Fruit fly (Drosophila melanogaster) Kc167 (cell line): Measurements from ENCODE around the gene dlg1.

ENCODE experiments used
- Myc ChIP-seq: fragments of >200 bp; optimal IDR thresholded peaks from 2 replicates; lab custom pipeline; 2017; ENCODE audit warnings: missing external identifiers
- Sin3A ChIP-seq: fragments of >200 bp; optimal IDR thresholded peaks from 2 replicates; lab custom pipeline; 2018; ENCODE audit warnings: missing external identifiers
- h ChIP-seq: fragments of >200 bp; optimal IDR thresholded peaks from 3 replicates; lab custom pipeline; 2018; ENCODE audit warnings: missing external identifiers
- insv ChIP-seq: fragments of >200 bp; optimal IDR thresholded peaks from 3 replicates; lab custom pipeline; 2018; ENCODE audit warnings: missing external identifiers
- psq ChIP-seq: fragments of >200 bp; optimal IDR thresholded peaks from 2 replicates; lab custom pipeline; 2017; ENCODE audit warnings: missing external identifiers
- ttk ChIP-seq: sonication (Bioruptor generic); optimal IDR thresholded peaks from 2 replicates; lab custom pipeline; 2017; ENCODE audit warnings: missing external identifiers

Gene dlg1

DNA sequence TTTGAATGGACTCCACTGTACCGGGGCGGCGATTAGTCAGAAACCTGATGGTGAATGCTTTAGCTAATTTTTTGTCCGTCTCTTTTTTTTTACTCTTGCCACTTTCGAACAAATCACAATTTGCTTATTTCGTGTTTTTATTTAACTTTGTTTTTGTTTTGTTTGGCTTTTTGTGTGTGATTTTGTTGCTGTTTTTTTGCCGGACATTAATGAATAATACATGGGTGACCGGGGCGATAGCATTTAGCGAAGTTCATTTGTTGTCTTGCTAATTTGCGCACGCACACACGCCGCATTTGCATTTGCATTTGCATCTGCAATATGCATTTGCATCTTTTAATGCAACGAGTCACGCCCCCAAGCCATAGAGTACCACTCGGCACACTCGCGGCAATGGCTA lies 79.2 kb downstream of the dlg1 start:
- TF ChIP-seq ttk (lab: Kevin White, UChicago), result no peak

DNA sequence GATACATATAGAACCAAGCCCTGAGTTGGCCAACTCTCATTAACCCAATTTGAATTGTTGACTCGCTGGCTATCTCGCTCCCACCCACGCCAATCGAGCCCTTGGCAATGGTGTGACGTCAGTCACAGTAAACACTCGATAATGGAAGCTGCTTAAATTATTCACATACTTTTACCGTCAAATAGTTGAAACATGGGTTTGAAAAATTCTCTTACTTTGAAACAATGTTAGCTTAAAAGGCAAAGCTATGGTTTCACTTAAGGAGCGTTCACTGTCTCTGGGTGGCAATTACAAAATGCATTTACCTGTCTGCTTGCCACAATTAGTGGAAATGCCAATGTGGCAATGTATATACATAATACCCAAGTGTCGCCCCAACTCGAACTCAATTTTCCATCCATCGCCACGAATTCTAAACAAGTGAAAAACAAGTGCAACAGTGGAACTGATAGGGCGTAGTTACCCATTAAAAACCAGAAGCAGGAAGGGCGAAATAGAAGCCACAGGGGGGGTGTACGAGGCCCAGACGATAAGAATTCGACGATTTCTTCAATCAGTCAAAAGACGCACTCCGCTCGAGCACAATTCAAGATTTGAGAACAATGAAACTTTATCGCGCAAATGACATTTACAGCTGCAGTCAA lies 80.1 kb downstream of the dlg1 start:
- TF ChIP-seq insv (no peak), psq (lab: Kevin White, UChicago) (no peak), h (lab: Kevin White, UChicago) (no peak), Myc (lab: Kevin White, UChicago) (no peak), Sin3A (lab: Kevin White, UChicago) (no peak), ttk (lab: Kevin White, UChicago) (no peak)

DNA sequence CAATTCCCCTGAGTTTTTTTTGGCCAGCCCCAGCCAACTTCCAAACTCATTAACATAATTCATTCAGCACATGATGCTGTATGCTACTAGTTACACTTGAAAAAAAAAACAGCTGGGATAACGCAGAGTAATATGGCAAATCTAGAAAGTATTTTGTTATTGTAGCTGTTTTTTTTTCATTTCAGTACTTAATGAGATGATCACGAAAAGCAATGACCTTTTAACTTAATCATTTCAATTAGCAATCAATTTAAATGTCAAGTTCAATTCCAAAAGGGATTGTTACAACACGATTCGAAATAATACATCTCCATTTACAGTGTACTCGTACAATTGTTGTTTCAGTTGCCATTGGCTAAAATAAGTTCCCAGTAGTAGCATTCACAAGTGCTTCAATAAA lies 80.9 kb downstream of the dlg1 start:
- TF ChIP-seq Myc (lab: Kevin White, UChicago) (no peak), psq (lab: Kevin White, UChicago) (no peak), Sin3A (lab: Kevin White, UChicago) (no peak), ttk (lab: Kevin White, UChicago) (no peak), insv (no peak), h (lab: Kevin White, UChicago) (no peak)

- no peak for TF ChIP-seq Myc (lab: Kevin White, UChicago)
- TF ChIP-seq h (lab: Kevin White, UChicago), result no peak
- TF ChIP-seq insv, result no peak
- TF ChIP-seq ttk (lab: Kevin White, UChicago), result no peak
- TF ChIP-seq Sin3A (lab: Kevin White, UChicago), result no peak
- no peak for TF ChIP-seq psq (lab: Kevin White, UChicago)
Measured at dm6 chrX:11451027-11451572, 81.6 kb downstream of the dlg1 start.

dm6 chrX:11451630-11452029 lies 82.2 kb downstream of the dlg1 start:
- TF ChIP-seq Sin3A (lab: Kevin White, UChicago) (no peak), h (lab: Kevin White, UChicago) (no peak), ttk (lab: Kevin White, UChicago) (no peak), Myc (lab: Kevin White, UChicago) (no peak), insv (no peak), psq (lab: Kevin White, UChicago) (no peak)

DNA sequence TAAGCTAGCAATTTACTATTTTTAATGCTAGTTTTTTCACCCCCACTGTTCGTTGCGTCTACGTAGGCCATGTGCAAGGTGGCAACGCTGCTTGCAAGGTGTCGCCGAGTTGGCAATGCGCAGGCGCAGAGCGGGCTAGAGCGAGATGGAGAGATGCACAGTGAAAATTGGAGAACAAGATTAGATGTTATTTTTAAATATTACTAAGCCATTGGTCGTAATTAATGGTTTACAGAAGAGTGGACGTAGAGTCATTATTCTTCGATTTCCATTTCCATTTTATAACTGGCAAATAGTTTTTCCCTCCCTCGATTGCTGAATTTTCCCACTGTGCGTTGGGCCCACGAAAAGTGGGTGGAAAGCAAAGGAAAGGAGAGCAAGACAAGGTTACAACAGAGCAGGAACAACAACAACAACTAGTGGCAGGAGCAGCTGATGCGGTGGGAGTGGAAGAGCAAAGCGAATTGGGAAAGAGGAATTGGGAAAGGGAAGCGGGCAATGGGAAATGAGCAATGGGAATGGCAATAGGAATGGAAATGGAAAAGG lies 83.5 kb downstream of the dlg1 start:
- TF ChIP-seq Myc (lab: Kevin White, UChicago), result no peak

dm6 chrX:11453638-11454037 lies 84.2 kb downstream of the dlg1 start:
- no peak for TF ChIP-seq Sin3A (lab: Kevin White, UChicago)
- no peak for TF ChIP-seq Myc (lab: Kevin White, UChicago)
- no peak for TF ChIP-seq h (lab: Kevin White, UChicago)
- no peak for TF ChIP-seq insv
- TF ChIP-seq psq (lab: Kevin White, UChicago), result no peak
- no peak for TF ChIP-seq ttk (lab: Kevin White, UChicago)

dm6 chrX:11454189-11454882 lies 84.9 kb downstream of the dlg1 start, which contains the start of the genes Evi5 and HP5:
Gene Evi5, minus strand, starts transcription at chrX:11454386.
Gene HP5, plus strand, starts transcription at chrX:11454786.
- TF ChIP-seq ttk (lab: Kevin White, UChicago), result no peak

- no peak for TF ChIP-seq insv
- no peak for TF ChIP-seq Sin3A (lab: Kevin White, UChicago)
- TF ChIP-seq h (lab: Kevin White, UChicago), result no peak
- no peak for TF ChIP-seq ttk (lab: Kevin White, UChicago)
- TF ChIP-seq psq (lab: Kevin White, UChicago), result no peak
- TF ChIP-seq Myc (lab: Kevin White, UChicago), result no peak
Measured at dm6 chrX:11457149-11457548, 87.7 kb downstream of the dlg1 start.
